Worm (Caenorhabditis elegans) whole organism, L1 larva: ENCODE data around the gene aptf-3.
A peak's percentile ranks its signal among the peaks of the same experiment; 100 is the strongest.

Experiments
- C16A3.4 ChIP-seq: fragments of 150-350 bp; optimal IDR thresholded peaks from 2 replicates; lab custom pipeline; 2014; ENCODE audit warnings: missing biosample characterization, missing genetic modification characterization
- C34B4.2 ChIP-seq: sonication (generic microtip); optimal IDR thresholded peaks from 2 replicates; lab custom pipeline; 2017; ENCODE audit warnings: mild to moderate bottlenecking, missing genetic modification characterization, missing compliant biosample characterization
- Y116A8C.19 ChIP-seq: sonication (generic microtip); optimal IDR thresholded peaks from 2 replicates; lab custom pipeline; 2016; ENCODE audit warnings: missing compliant biosample characterization, missing genetic modification characterization, borderline replicate concordance
- aha-1 ChIP-seq: fragments of 150-350 bp; optimal IDR thresholded peaks from 2 replicates; lab custom pipeline; 2014; ENCODE audit warnings: missing biosample characterization, missing genetic modification characterization
- ama-1 ChIP-seq: fragments of 150-350 bp; optimal IDR thresholded peaks from 2 replicates; lab custom pipeline; 2014
- ceh-63 ChIP-seq: fragments of 200-800 bp; sonication (Bioruptor generic); optimal IDR thresholded peaks from 2 replicates; lab custom pipeline; 2018; ENCODE audit warnings: mild to moderate bottlenecking, missing genetic modification characterization, missing compliant biosample characterization
- ceh-8 ChIP-seq: fragments of 200-800 bp; sonication (Bioruptor generic); optimal IDR thresholded peaks from 2 replicates; lab custom pipeline; 2018; ENCODE audit warnings: mild to moderate bottlenecking, missing genetic modification characterization, moderate library complexity, missing compliant biosample characterization
- ceh-82 ChIP-seq, 3 experiments: fragments of 150-350 bp in 1 of 3; sonication (generic microtip) in 2 of 3; optimal IDR thresholded peaks; 2 replicates each; lab custom pipeline; 2014 to 2017; ENCODE audit warnings: missing biosample characterization in 3 of 3, missing genetic modification characterization in 3 of 3
- ceh-88 ChIP-seq: fragments of 200-800 bp; sonication (Bioruptor generic); IDR thresholded peaks from 2 replicates; pipeline ENCODE4 v1.3.6; 2022; ENCODE audit warnings: missing genetic modification characterization, missing compliant biosample characterization
- ceh-90 ChIP-seq: sonication (generic microtip); optimal IDR thresholded peaks from 2 replicates; lab custom pipeline; 2016; ENCODE audit warnings: missing genetic modification characterization, missing compliant biosample characterization
- ces-1 ChIP-seq: fragments of 150-350 bp; optimal IDR thresholded peaks from 2 replicates; lab custom pipeline; 2014; ENCODE audit warnings: missing biosample characterization, missing genetic modification reagents, missing genetic modification characterization
- dpl-1 ChIP-seq, 3 experiments: fragments of 150-350 bp in 2 of 3; sonication (generic microtip) in 1 of 3; optimal IDR thresholded peaks; 2 replicates each; lab custom pipeline; 2014 to 2017; ENCODE audit warnings: missing biosample characterization in 3 of 3, missing genetic modification characterization in 3 of 3, missing genetic modification reagents in 3 of 3
- elt-3 ChIP-seq, 6 experiments: fragments of 150-350 bp in 1 of 6; sonication (generic microtip); optimal IDR thresholded peaks; 2 replicates each; lab custom pipeline; 2017 to 2018; ENCODE audit warnings: missing biosample characterization in 6 of 6, missing genetic modification characterization in 6 of 6, inconsistent platforms in 1 of 6
- fkh-4 ChIP-seq: sonication (generic microtip); optimal IDR thresholded peaks from 2 replicates; lab custom pipeline; 2016; ENCODE audit warnings: missing compliant biosample characterization, missing genetic modification characterization, borderline replicate concordance
- hlh-4 ChIP-seq: sonication (generic microtip); optimal IDR thresholded peaks from 2 replicates; lab custom pipeline; 2016; ENCODE audit warnings: mild to moderate bottlenecking, missing genetic modification characterization, missing compliant biosample characterization
- jun-1 ChIP-seq: fragments of 150-350 bp; optimal IDR thresholded peaks from 2 replicates; lab custom pipeline; 2014; ENCODE audit warnings: missing biosample characterization, missing genetic modification reagents, missing genetic modification characterization
- lin-13 ChIP-seq: fragments of 150-350 bp; optimal IDR thresholded peaks from 2 replicates; lab custom pipeline; 2014; ENCODE audit warnings: missing biosample characterization, missing genetic modification reagents, missing genetic modification characterization
- lin-14 ChIP-seq: fragments of 200-800 bp; sonication (Bioruptor generic); optimal IDR thresholded peaks from 2 replicates; lab custom pipeline; 2018; ENCODE audit warnings: mild to moderate bottlenecking, missing genetic modification characterization, moderate library complexity, missing compliant biosample characterization
- lir-3 ChIP-seq: sonication (generic microtip); optimal IDR thresholded peaks from 2 replicates; lab custom pipeline; 2016; ENCODE audit warnings: mild to moderate bottlenecking, missing genetic modification characterization, moderate library complexity, missing compliant biosample characterization; ENCODE audit not compliant: poor library complexity
- lsy-2 ChIP-seq, 2 experiments: fragments of 150-350 bp; optimal IDR thresholded peaks; 2 replicates each; lab custom pipeline; 2014; ENCODE audit warnings: missing biosample characterization in 2 of 2, missing genetic modification characterization in 2 of 2
- mdl-1 ChIP-seq, 2 experiments: fragments of 150-350 bp; optimal IDR thresholded peaks; 2 replicates each; lab custom pipeline; 2014 to 2017; ENCODE audit warnings: missing biosample characterization in 2 of 2, missing genetic modification characterization in 2 of 2, inconsistent platforms in 1 of 2
- nhr-11 ChIP-seq: fragments of 150-350 bp; optimal IDR thresholded peaks from 2 replicates; lab custom pipeline; 2014; ENCODE audit warnings: missing biosample characterization, missing genetic modification characterization
- nhr-12 ChIP-seq: sonication (generic microtip); optimal IDR thresholded peaks from 2 replicates; lab custom pipeline; 2017; ENCODE audit warnings: missing biosample characterization, missing genetic modification characterization
- nhr-19 ChIP-seq: fragments of 200-800 bp; sonication (Bioruptor generic); conservative IDR thresholded peaks from 2 replicates; pipeline ENCODE4 v1.3.6; 2022; ENCODE audit warnings: missing genetic modification characterization, missing compliant biosample characterization
- nhr-20 ChIP-seq: sonication (generic microtip); optimal IDR thresholded peaks from 2 replicates; lab custom pipeline; 2016; ENCODE audit warnings: mild to moderate bottlenecking, missing genetic modification characterization, missing compliant biosample characterization
- nhr-71 ChIP-seq: sonication (generic microtip); optimal IDR thresholded peaks from 2 replicates; lab custom pipeline; 2016; ENCODE audit warnings: mild to moderate bottlenecking, missing genetic modification characterization, moderate library complexity, missing compliant biosample characterization
- nhr-90 ChIP-seq: sonication (generic microtip); optimal IDR thresholded peaks from 2 replicates; lab custom pipeline; 2016; ENCODE audit warnings: mild to moderate bottlenecking, missing genetic modification characterization, missing compliant biosample characterization; ENCODE audit not compliant: poor library complexity
- pqm-1 ChIP-seq: sonication (generic microtip); optimal IDR thresholded peaks from 3 replicates; lab custom pipeline; 2017; ENCODE audit warnings: missing biosample characterization, missing genetic modification characterization
- rnt-1 ChIP-seq: sonication (generic microtip); optimal IDR thresholded peaks from 2 replicates; lab custom pipeline; 2016; ENCODE audit warnings: mild to moderate bottlenecking, missing genetic modification characterization, moderate library complexity, missing compliant biosample characterization
- unc-30 ChIP-seq: sonication (generic microtip); optimal IDR thresholded peaks from 2 replicates; lab custom pipeline; 2017; ENCODE audit warnings: missing biosample characterization, missing genetic modification characterization
- unc-86 ChIP-seq: sonication (generic microtip); optimal IDR thresholded peaks from 2 replicates; lab custom pipeline; 2016; ENCODE audit warnings: missing genetic modification characterization, missing compliant biosample characterization
- vab-15 ChIP-seq: sonication (generic microtip); optimal IDR thresholded peaks from 2 replicates; lab custom pipeline; 2017; ENCODE audit warnings: missing genotype, mild to moderate bottlenecking, missing genetic modification characterization, missing compliant biosample characterization
- ztf-11 ChIP-seq, 2 experiments: sonication (generic microtip); optimal IDR thresholded peaks; 2 replicates each; lab custom pipeline; 2016 to 2017; ENCODE audit warnings: missing genetic modification characterization in 2 of 2, missing biosample characterization in 1 of 2, missing compliant biosample characterization in 1 of 2
- ztf-4 ChIP-seq: fragments of 150-350 bp; optimal IDR thresholded peaks from 2 replicates; lab custom pipeline; 2014; ENCODE audit warnings: missing biosample characterization, missing genetic modification characterization

The aptf-3 gene

DNA sequence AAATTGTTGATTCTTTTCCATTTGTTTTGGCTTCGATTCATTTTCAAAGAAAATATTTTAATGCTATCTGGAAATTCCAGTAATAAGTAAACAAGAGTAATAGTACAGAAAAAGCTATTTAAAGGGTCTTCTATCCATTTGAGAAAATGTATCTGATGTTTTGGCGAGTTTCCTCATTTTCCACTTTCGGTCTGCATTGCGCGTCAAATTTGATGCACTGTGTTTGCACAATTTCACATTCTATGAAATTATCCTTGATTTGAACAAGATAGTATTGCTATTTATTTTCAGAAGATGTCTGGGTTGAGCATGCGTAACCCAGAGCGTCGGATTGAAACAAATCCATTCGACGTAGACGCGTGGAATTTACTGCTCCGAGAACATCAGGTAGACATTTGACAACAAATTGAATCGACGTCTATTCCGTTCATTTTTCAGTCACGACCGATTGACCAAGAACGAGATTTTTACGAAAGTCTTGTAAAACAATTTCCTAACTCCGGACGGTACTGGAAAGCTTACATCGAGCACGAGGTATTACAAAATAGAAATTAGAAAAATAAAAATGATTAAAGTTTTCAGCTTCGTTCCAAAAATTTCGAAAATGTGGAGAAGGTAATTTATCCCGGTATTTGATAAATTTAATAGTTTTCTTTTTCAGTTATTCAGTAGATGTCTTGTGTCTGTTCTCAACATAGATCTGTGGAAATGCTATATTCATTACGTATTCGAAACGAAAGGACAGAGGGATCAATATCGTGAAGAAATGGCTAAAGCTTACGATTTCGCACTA lies 9.8 kb downstream of the aptf-3 start, which contains the start of gene suf-1 (continued):
- no peak for TF ChIP-seq lir-3
- no peak for TF ChIP-seq ztf-11 (tag; optimal IDR thresholded peaks at IDR 0.05; lab: Kevin White, UChicago)
- TF ChIP-seq unc-86 (tag; lab: Kevin White, UChicago): no peak
- TF ChIP-seq lin-14 (GFP tag; lab: Kevin White, UChicago): no peak
- no peak for TF ChIP-seq jun-1 (tag; lab: Kevin White, UChicago)
- TF ChIP-seq ceh-63 (GFP tag; lab: Kevin White, UChicago): no peak
- peak; percentile 78 for TF ChIP-seq ama-1 (lab: Kevin White, UChicago)
- no peak for TF ChIP-seq lin-13
- no peak for TF ChIP-seq hlh-4 (tag; lab: Kevin White, UChicago)
- no peak for TF ChIP-seq C16A3.4 (tag; lab: Kevin White, UChicago)
- TF ChIP-seq vab-15 (tag; lab: Kevin White, UChicago): no peak
- no peak for TF ChIP-seq Y116A8C.19 (tag; lab: Kevin White, UChicago)
- no peak for TF ChIP-seq C34B4.2 (tag; lab: Kevin White, UChicago)
- peak; percentile 42 for TF ChIP-seq nhr-90 (tag; lab: Kevin White, UChicago)
- TF ChIP-seq nhr-20: peak; percentile 30
- no peak for TF ChIP-seq ceh-90 (tag; lab: Kevin White, UChicago)
- peak; percentile 43 to 85 for TF ChIP-seq lsy-2 (tag; optimal IDR thresholded peaks at IDR 0.05; lab: Kevin White, UChicago)
- TF ChIP-seq, all 84 proteins: peak for 19

DNA sequence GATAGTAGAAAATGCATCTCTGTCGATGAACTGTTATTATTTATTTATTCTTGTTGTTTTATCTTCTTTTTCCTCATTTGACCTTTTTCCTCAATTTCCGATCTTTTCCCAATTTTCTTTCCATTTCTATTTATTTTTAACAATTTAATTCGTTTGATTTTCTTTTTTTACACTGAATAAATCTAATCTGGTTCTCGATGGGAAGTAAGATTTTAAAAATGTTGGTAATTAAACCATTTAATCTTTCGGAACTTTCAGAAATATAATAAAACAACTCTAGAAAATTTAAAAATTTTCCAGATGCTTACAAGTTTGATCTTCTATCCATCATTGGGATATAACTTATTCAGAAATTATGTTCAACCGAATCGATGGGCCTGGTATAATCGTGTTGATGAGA lies 12.6 kb downstream of the aptf-3 start, which contains the start of gene F28C6.8:
Gene F28C6.8, plus strand, starts transcription at position 301 of the 400 bp plus-strand sequence.
- TF ChIP-seq ces-1 (GFP tag; lab: Kevin White, UChicago): no peak
- TF ChIP-seq nhr-11 (tag; lab: Kevin White, UChicago): no peak
- no peak for TF ChIP-seq unc-86 (tag; lab: Kevin White, UChicago)
- no peak for TF ChIP-seq Y116A8C.19 (tag; lab: Kevin White, UChicago)
- no peak for TF ChIP-seq ztf-4 (tag; lab: Kevin White, UChicago)
- no peak for TF ChIP-seq nhr-19 (GFP tag; lab: Robert Waterston, UW)
- TF ChIP-seq pqm-1 (tag; lab: Kevin White, UChicago): no peak
- no peak for TF ChIP-seq ceh-82 (tag; optimal IDR thresholded peaks at IDR 0.05; lab: Kevin White, UChicago)
- TF ChIP-seq aha-1 (tag; lab: Kevin White, UChicago): no peak
- no peak for TF ChIP-seq ceh-8 (GFP tag; lab: Kevin White, UChicago)
- no peak for TF ChIP-seq nhr-12 (tag; lab: Kevin White, UChicago)
- TF ChIP-seq rnt-1: no peak

DNA sequence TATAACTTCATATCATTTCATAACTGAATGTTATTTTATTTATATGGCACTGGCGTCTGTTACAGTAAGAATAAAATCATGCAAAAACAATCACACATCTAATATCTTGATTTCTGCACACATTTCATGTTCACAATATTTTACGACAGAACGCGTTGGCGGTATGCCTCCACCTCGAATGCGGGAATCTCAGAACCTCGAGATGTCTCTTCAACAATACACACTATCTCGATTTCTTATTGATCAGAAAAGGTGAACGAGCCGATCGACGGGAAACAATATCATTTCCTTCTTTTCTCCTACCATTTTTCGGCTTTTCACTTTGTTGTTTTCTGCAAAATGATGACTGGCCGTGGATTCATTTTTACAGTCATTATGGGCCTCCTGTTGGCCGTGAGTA lies 13.7 kb downstream of the aptf-3 start, which contains the start of gene F28C6.10:
Gene F28C6.10, plus strand, starts transcription at position 301 of the 400 bp plus-strand sequence.
- TF ChIP-seq C16A3.4 (tag; lab: Kevin White, UChicago) (no peak), dpl-1 (GFP tag; optimal IDR thresholded peaks at IDR 0.05; lab: Kevin White, UChicago) (no peak), pqm-1 (tag; lab: Kevin White, UChicago) (no peak), nhr-71 (tag; lab: Kevin White, UChicago) (no peak), ceh-88 (GFP tag; lab: Robert Waterston, UW) (no peak), unc-30 (no peak), mdl-1 (tag; optimal IDR thresholded peaks at IDR 0.05; lab: Kevin White, UChicago) (no peak), ceh-82 (tag; optimal IDR thresholded peaks at IDR 0.05; lab: Kevin White, UChicago) (no peak), fkh-4 (tag; lab: Kevin White, UChicago) (no peak), elt-3 (tag; optimal IDR thresholded peaks at IDR 0.05; lab: Kevin White, UChicago) (no peak)
- TF ChIP-seq, all 84 proteins: peak for 0
